Worm (Caenorhabditis elegans) whole organism, young adult: Measurements from ENCODE around the gene gcy-13.

Experiments
- K12H6.12 ChIP-seq: fragments of 200-800 bp; sonication (Bioruptor generic); optimal IDR thresholded peaks from 2 replicates; lab custom pipeline; 2018; ENCODE audit warnings: mild to moderate bottlenecking, missing genetic modification characterization, missing compliant biosample characterization
- akir-1 ChIP-seq: fragments of 200-800 bp; sonication (Bioruptor generic); optimal IDR thresholded peaks from 2 replicates; lab custom pipeline; 2018; ENCODE audit warnings: mild to moderate bottlenecking, missing genetic modification characterization, moderate library complexity, missing compliant biosample characterization
- ceh-27 ChIP-seq: fragments of 200-800 bp; sonication (Bioruptor generic); optimal IDR thresholded peaks from 2 replicates; lab custom pipeline; 2018; ENCODE audit warnings: mild to moderate bottlenecking, missing genetic modification characterization, moderate library complexity, missing compliant biosample characterization
- gei-17 ChIP-seq: fragments of 200-800 bp; sonication (Bioruptor generic); optimal IDR thresholded peaks from 2 replicates; lab custom pipeline; 2018; ENCODE audit warnings: mild to moderate bottlenecking, missing genetic modification characterization, missing compliant biosample characterization
- lin-35 ChIP-seq, 3 experiments: fragments of 150-350 bp in 2 of 3; sonication (generic microtip) in 1 of 3; optimal IDR thresholded peaks; 2 replicates each; lab custom pipeline; 2014 to 2018; ENCODE audit warnings: missing biosample characterization in 3 of 3, missing genetic modification characterization in 3 of 3, missing genetic modification reagents in 3 of 3
- nfya-1 ChIP-seq: sonication (generic microtip); optimal IDR thresholded peaks from 2 replicates; lab custom pipeline; 2017; ENCODE audit warnings: antibody characterized with exemption, missing compliant biosample characterization, missing genetic modification characterization, borderline replicate concordance; ENCODE audit not compliant: insufficient read depth
- sea-2 ChIP-seq: fragments of 200-800 bp; sonication (Bioruptor generic); IDR thresholded peaks from 2 replicates; pipeline ENCODE4 v1.3.6; 2022; ENCODE audit warnings: missing genetic modification characterization, missing compliant biosample characterization
- unc-62 ChIP-seq: fragments of 150-350 bp; optimal IDR thresholded peaks from 2 replicates; lab custom pipeline; 2014; ENCODE audit warnings: missing biosample characterization, missing genetic modification reagents, missing genetic modification characterization

DNA sequence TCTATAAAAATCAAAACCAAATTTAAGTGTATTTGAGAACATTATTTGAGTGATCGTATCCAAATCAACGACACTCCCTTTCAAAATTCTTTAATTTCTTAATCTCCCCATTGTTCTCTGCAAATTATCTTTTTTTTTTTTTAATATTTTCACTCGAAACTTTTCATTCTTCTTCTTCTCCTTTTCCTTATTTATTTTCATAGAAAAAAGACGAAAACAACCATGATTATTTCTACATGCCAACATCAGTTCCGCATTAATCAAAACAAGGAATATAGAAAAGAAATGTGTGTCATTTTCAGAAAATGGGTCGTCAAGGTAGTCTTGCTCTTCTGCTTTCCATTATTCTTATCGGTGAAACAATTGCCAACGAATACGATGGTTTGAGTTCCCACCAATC is 28.2 kb upstream of the gcy-13 start, which contains the start of gene K01D12.5:
- TF ChIP-seq sea-2 (no peak), ceh-27 (no peak), lin-35 (GFP tag; optimal IDR thresholded peaks at IDR 0.05; lab: Kevin White, UChicago) (no peak), unc-62 (GFP tag; lab: Kevin White, UChicago) (no peak), akir-1 (no peak), nfya-1 (no peak), gei-17 (GFP tag; lab: Kevin White, UChicago) (no peak), K12H6.12 (no peak)
